Fruit fly (Drosophila melanogaster): ENCODE measurements around the gene Grip71.
A peak's percentile ranks its signal among the peaks of the same experiment; 100 is the strongest.

The Grip71 gene

DNA sequence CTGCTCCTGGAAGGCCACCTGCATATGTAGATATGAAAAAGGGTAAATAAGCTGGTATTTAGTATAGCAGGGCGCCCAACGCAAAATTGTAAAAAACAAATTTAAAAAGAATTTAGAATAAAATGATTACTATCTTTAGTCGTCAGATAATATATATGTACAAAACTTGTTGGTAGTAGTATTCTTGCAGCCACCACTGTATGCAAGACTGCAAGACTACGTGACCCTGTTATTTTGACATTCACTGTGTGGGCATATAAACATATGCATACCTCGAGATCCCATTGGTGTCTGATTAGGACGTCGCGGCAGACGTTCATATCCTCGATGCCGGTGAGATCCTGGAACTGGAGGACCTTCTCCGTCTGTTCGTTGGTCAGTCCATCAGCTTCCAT is 805 bp upstream of the Grip71 start (continued):
- peak in 1 of 2 experiments; percentile 26 for TF ChIP-seq Hr51 (GFP tag; optimal IDR thresholded peaks at IDR 0.05)
- peak; percentile 23 for TF ChIP-seq Hr3 (GFP tag; optimal IDR thresholded peaks at IDR 0.05)
- peak; percentile 34; the same call in 1 of the 2 replicates for TF ChIP-seq Ada2b (GFP tag; IDR thresholded peaks at IDR 0.05)
- no peak for TF ChIP-seq Poxn (GFP tag; IDR thresholded peaks at IDR 0.05)
- no peak for TF ChIP-seq chif (GFP tag; optimal IDR thresholded peaks at IDR 0.05)
- TF ChIP-seq CG6654 (GFP tag; optimal IDR thresholded peaks at IDR 0.05), result no peak
- no peak for TF ChIP-seq phol (tag; optimal IDR thresholded peaks at IDR 0.05)
- TF ChIP-seq CG3995 (GFP tag; optimal IDR thresholded peaks at IDR 0.05), result no peak
- no peak for TF ChIP-seq CG15269 (tag; optimal IDR thresholded peaks at IDR 0.05)
- TF ChIP-seq bbx (GFP tag; IDR thresholded peaks at IDR 0.05; ENCODE audit: partially characterized antibody), result no peak
- no peak for TF ChIP-seq tup (GFP tag; optimal IDR thresholded peaks at IDR 0.05)
- TF ChIP-seq CG13296 (GFP tag; optimal IDR thresholded peaks at IDR 0.05), result no peak
- no peak for TF ChIP-seq chn (GFP tag; optimal IDR thresholded peaks at IDR 0.05)
- peak; percentile 28 for TF ChIP-seq Fer3 (tag; optimal IDR thresholded peaks at IDR 0.05)
- TF ChIP-seq lmd (GFP tag; IDR thresholded peaks at IDR 0.05), result no peak; the same call in 1 of the 2 replicates
- TF ChIP-seq CG4820 (GFP tag; optimal IDR thresholded peaks at IDR 0.05), result no peak
- no peak for TF ChIP-seq CG8944 (GFP tag; optimal IDR thresholded peaks at IDR 0.05)
- TF ChIP-seq chinmo (GFP tag; IDR thresholded peaks at IDR 0.05; ENCODE audit: partially characterized antibody), result peak; percentile 89; the same call in 1 of the 4 replicates
- TF ChIP-seq vfl (GFP tag; optimal IDR thresholded peaks at IDR 0.05), result peak; percentile 16
- TF ChIP-seq pfk (GFP tag; optimal IDR thresholded peaks at IDR 0.05), result no peak
- TF ChIP-seq CG3407 (GFP tag; optimal IDR thresholded peaks at IDR 0.05), result no peak
- no peak for TF ChIP-seq E2f1 (GFP tag; IDR thresholded peaks at IDR 0.05)
- no peak for TF ChIP-seq fd96Cb (tag; optimal IDR thresholded peaks at IDR 0.05)
- TF ChIP-seq CG9215 (GFP tag; IDR thresholded peaks at IDR 0.05), result no peak
- no peak for TF ChIP-seq dm (GFP tag; optimal IDR thresholded peaks at IDR 0.05)
- no peak for TF ChIP-seq CG5953 (GFP tag; IDR thresholded peaks at IDR 0.05)
- no peak for TF ChIP-seq ato (GFP tag; IDR thresholded peaks at IDR 0.05; ENCODE audit: partially characterized antibody)
- no peak for TF ChIP-seq sens-2 (GFP tag; IDR thresholded peaks at IDR 0.05)
- no peak for TF ChIP-seq tna (GFP tag; IDR thresholded peaks at IDR 0.05; ENCODE audit: partially characterized antibody)
- TF ChIP-seq bigmax (GFP tag; optimal IDR thresholded peaks at IDR 0.05), result no peak
- TF ChIP-seq CG10654 (GFP tag; optimal IDR thresholded peaks at IDR 0.05), result no peak
- peak; percentile 46 for TF ChIP-seq Elba2 (GFP tag; optimal IDR thresholded peaks at IDR 0.05)
- TF ChIP-seq CG6254 (GFP tag; optimal IDR thresholded peaks at IDR 0.05), result no peak
- TF ChIP-seq Six4 (GFP tag; optimal IDR thresholded peaks at IDR 0.05), result no peak
- no peak for TF ChIP-seq CG18619 (GFP tag; optimal IDR thresholded peaks at IDR 0.05)
- TF ChIP-seq Xbp1 (GFP tag; optimal IDR thresholded peaks at IDR 0.05), result peak; percentile 12
- TF ChIP-seq Rfx (GFP tag; IDR thresholded peaks at IDR 0.05), result peak; percentile 56; the same call in 1 of the 2 replicates
- no peak for TF ChIP-seq fd102C (GFP tag; optimal IDR thresholded peaks at IDR 0.05)
- no peak for TF ChIP-seq kah (GFP tag; optimal IDR thresholded peaks at IDR 0.05)
- no peak for TF ChIP-seq shn (GFP tag; optimal IDR thresholded peaks at IDR 0.05)
- TF ChIP-seq al (GFP tag; IDR thresholded peaks at IDR 0.05), result no peak
- no peak for TF ChIP-seq Camta (GFP tag; optimal IDR thresholded peaks at IDR 0.05)
- TF ChIP-seq CG17359 (tag; optimal IDR thresholded peaks at IDR 0.05), result peak; percentile 37
- TF ChIP-seq CG17328 (GFP tag; IDR thresholded peaks at IDR 0.05), result peak; percentile 48; the same call in 1 of the 2 replicates
- TF ChIP-seq lov (optimal IDR thresholded peaks at IDR 0.05), result no peak
- TF ChIP-seq lov (GFP tag; IDR thresholded peaks at IDR 0.05), result no peak
- no peak for TF ChIP-seq sd (tag; optimal IDR thresholded peaks at IDR 0.05)
- no peak for TF ChIP-seq CG6813 (GFP tag; optimal IDR thresholded peaks at IDR 0.05)
- no peak for TF ChIP-seq ssp (GFP tag; IDR thresholded peaks at IDR 0.05)
- TF ChIP-seq CG2889 (GFP tag; IDR thresholded peaks at IDR 0.05), result no peak
- no peak for TF ChIP-seq row (GFP tag; IDR thresholded peaks at IDR 0.05)
- TF ChIP-seq sima (GFP tag; optimal IDR thresholded peaks at IDR 0.05), result no peak
